Worm (Caenorhabditis elegans) whole organism, L4 larva: ENCODE data around the gene Y47D3A.21.
A peak's percentile ranks its signal among the peaks of the same experiment; 100 is the strongest.

Experiments
- D1046.2 ChIP-seq: fragments of 200-800 bp; sonication (Bioruptor generic); IDR thresholded peaks from 2 replicates; pipeline ENCODE4 v1.3.6; 2022; ENCODE audit warnings: missing genetic modification characterization, missing compliant biosample characterization
- F10B5.3 ChIP-seq: sonication (generic microtip); optimal IDR thresholded peaks from 2 replicates; lab custom pipeline; 2016; ENCODE audit warnings: mild to moderate bottlenecking, missing genetic modification characterization, missing compliant biosample characterization
- F37D6.2 ChIP-seq: sonication (generic microtip); optimal IDR thresholded peaks from 2 replicates; lab custom pipeline; 2016; ENCODE audit warnings: mild to moderate bottlenecking, missing genetic modification characterization, missing compliant biosample characterization
- T20F7.1 ChIP-seq: fragments of 200-800 bp; sonication (Bioruptor generic); optimal IDR thresholded peaks from 2 replicates; lab custom pipeline; 2018; ENCODE audit warnings: mild to moderate bottlenecking, missing genetic modification characterization, missing compliant biosample characterization
- Y105C5A.15 ChIP-seq: fragments of 200-800 bp; sonication (Bioruptor generic); IDR thresholded peaks from 2 replicates; pipeline ENCODE4 v1.3.6; 2022; ENCODE audit warnings: missing genetic modification characterization, missing compliant biosample characterization
- aha-1 ChIP-seq: fragments of 150-350 bp; peaks from one replicate; lab custom pipeline; 2014; ENCODE audit warnings: missing biosample characterization, missing genetic modification characterization
- aly-2 ChIP-seq: sonication (generic microtip); optimal IDR thresholded peaks from 2 replicates; lab custom pipeline; 2018; ENCODE audit warnings: missing biosample characterization, missing genetic modification characterization
- cey-2 ChIP-seq: sonication (generic microtip); optimal IDR thresholded peaks from 3 replicates; lab custom pipeline; 2017; ENCODE audit warnings: missing genetic modification characterization, mild to moderate bottlenecking, missing compliant biosample characterization, antibody characterized with exemption, borderline replicate concordance; ENCODE audit not compliant: insufficient read depth
- ctbp-1 ChIP-seq: fragments of 200-800 bp; sonication (Bioruptor generic); IDR thresholded peaks from 2 replicates; pipeline ENCODE4 v1.3.6; 2022; ENCODE audit warnings: missing genetic modification reagents, missing genetic modification characterization, missing compliant biosample characterization
- daf-12 ChIP-seq: fragments of 150-350 bp; optimal IDR thresholded peaks from 2 replicates; lab custom pipeline; 2014; ENCODE audit warnings: missing biosample characterization, missing genetic modification reagents, missing genetic modification characterization
- daf-8 ChIP-seq: fragments of 200-800 bp; sonication (Bioruptor generic); IDR thresholded peaks from 2 replicates; pipeline ENCODE4 v1.3.6; 2022; ENCODE audit warnings: missing genetic modification characterization, missing compliant biosample characterization
- dmd-6 ChIP-seq: fragments of 200-800 bp; sonication (Bioruptor generic); IDR thresholded peaks from 2 replicates; pipeline ENCODE4 v1.3.6; 2022; ENCODE audit warnings: missing genetic modification reagents, missing genetic modification characterization, missing compliant biosample characterization
- dve-1 ChIP-seq: sonication (generic microtip); optimal IDR thresholded peaks from 2 replicates; lab custom pipeline; 2017; ENCODE audit warnings: antibody characterized with exemption, mild to moderate bottlenecking, missing genetic modification characterization, missing compliant biosample characterization; ENCODE audit not compliant: insufficient read depth
- egl-43 ChIP-seq: fragments of 200-800 bp; sonication (Bioruptor generic); IDR thresholded peaks from 2 replicates; pipeline ENCODE4 v1.3.6; 2022; ENCODE audit warnings: missing genetic modification reagents, missing genetic modification characterization, missing compliant biosample characterization
- fkh-10 ChIP-seq: fragments of 150-350 bp; optimal IDR thresholded peaks from 2 replicates; lab custom pipeline; 2014; ENCODE audit warnings: missing biosample characterization, missing genetic modification reagents, missing genetic modification characterization
- hlh-11 ChIP-seq: fragments of 200-800 bp; sonication (Bioruptor generic); optimal IDR thresholded peaks from 2 replicates; lab custom pipeline; 2018; ENCODE audit warnings: mild to moderate bottlenecking, missing genetic modification characterization, missing compliant biosample characterization
- hlh-30 ChIP-seq: sonication (generic microtip); optimal IDR thresholded peaks from 2 replicates; lab custom pipeline; 2017; ENCODE audit warnings: antibody characterized with exemption, mild to moderate bottlenecking, missing genetic modification characterization, missing compliant biosample characterization; ENCODE audit not compliant: insufficient read depth
- hmg-1.1 ChIP-seq: fragments of 200-800 bp; sonication (Bioruptor generic); IDR thresholded peaks from 2 replicates; pipeline ENCODE4 v1.3.6; 2022; ENCODE audit warnings: missing genetic modification reagents, missing genetic modification characterization, missing compliant biosample characterization
- lin-13 ChIP-seq: fragments of 150-350 bp; optimal IDR thresholded peaks from 2 replicates; lab custom pipeline; 2014; ENCODE audit warnings: missing biosample characterization, missing genetic modification reagents, missing genetic modification characterization
- madf-5 ChIP-seq, 2 experiments: fragments of 200-800 bp; sonication (Bioruptor generic); IDR thresholded peaks; 2 replicates each; pipeline ENCODE4 v1.3.6; 2022; ENCODE audit warnings: missing compliant biosample characterization in 2 of 2, missing genetic modification characterization in 2 of 2
- mdt-29 ChIP-seq: fragments of 200-800 bp; sonication (Bioruptor generic); IDR thresholded peaks from 2 replicates; pipeline ENCODE4 v1.3.6; 2022; ENCODE audit warnings: missing genetic modification reagents, missing genetic modification characterization, missing compliant biosample characterization
- mep-1 ChIP-seq: fragments of 150-350 bp; sonication (generic microtip); optimal IDR thresholded peaks from 3 replicates; lab custom pipeline; 2014; ENCODE audit warnings: missing biosample characterization, missing genetic modification characterization
- mes-2 ChIP-seq: sonication (generic microtip); optimal IDR thresholded peaks from 2 replicates; lab custom pipeline; 2016; ENCODE audit warnings: missing genotype, mild to moderate bottlenecking, missing genetic modification characterization, missing compliant biosample characterization; ENCODE audit not compliant: poor library complexity, severe bottlenecking
- nhr-102 ChIP-seq: sonication (generic microtip); optimal IDR thresholded peaks from 2 replicates; lab custom pipeline; 2016; ENCODE audit warnings: mild to moderate bottlenecking, missing genetic modification characterization, moderate library complexity, missing compliant biosample characterization
- nhr-28 ChIP-seq: fragments of 150-350 bp; optimal IDR thresholded peaks from 2 replicates; lab custom pipeline; 2014; ENCODE audit warnings: missing biosample characterization, missing genetic modification characterization
- nhr-41 ChIP-seq: fragments of 200-800 bp; sonication (Bioruptor generic); IDR thresholded peaks from 2 replicates; pipeline ENCODE4 v1.3.6; 2022; ENCODE audit warnings: missing genetic modification reagents, missing genetic modification characterization, missing compliant biosample characterization
- nhr-48 ChIP-seq: sonication (generic microtip); optimal IDR thresholded peaks from 2 replicates; lab custom pipeline; 2016; ENCODE audit warnings: mild to moderate bottlenecking, missing genetic modification characterization, missing compliant biosample characterization
- nhr-6 ChIP-seq: fragments of 150-350 bp; optimal IDR thresholded peaks from 2 replicates; lab custom pipeline; 2014; ENCODE audit warnings: missing biosample characterization, missing genetic modification characterization
- nhr-77 ChIP-seq: fragments of 150-350 bp; optimal IDR thresholded peaks from 2 replicates; lab custom pipeline; 2014; ENCODE audit warnings: missing biosample characterization, missing genetic modification characterization
- saeg-2 ChIP-seq: fragments of 200-800 bp; sonication (Bioruptor generic); IDR thresholded peaks from 2 replicates; pipeline ENCODE4 v1.3.6; 2022; ENCODE audit warnings: missing genetic modification reagents, missing genetic modification characterization, missing compliant biosample characterization
- tra-1 ChIP-seq: fragments of 200-800 bp; sonication (Bioruptor generic); IDR thresholded peaks from 2 replicates; pipeline ENCODE4 v1.3.6; 2022; ENCODE audit warnings: missing genetic modification reagents, missing genetic modification characterization, missing compliant biosample characterization
- unc-62 ChIP-seq, 3 experiments: fragments of 150-350 bp in 1 of 3; sonication (generic microtip); optimal IDR thresholded peaks in 2 of 3; peaks in 1 of 3; 1 replicate in 1 of 3; 2 replicates in 2 of 3; lab custom pipeline; 2014 to 2017; ENCODE audit warnings: missing biosample characterization in 3 of 3, missing genetic modification characterization in 3 of 3, missing genetic modification reagents in 3 of 3, missing genotype in 1 of 3
- zfp-2 ChIP-seq: sonication (generic microtip); optimal IDR thresholded peaks from 2 replicates; lab custom pipeline; 2016; ENCODE audit warnings: mild to moderate bottlenecking, missing genetic modification characterization, missing compliant biosample characterization
- zip-11 ChIP-seq: fragments of 200-800 bp; sonication (Bioruptor generic); IDR thresholded peaks from 2 replicates; pipeline ENCODE4 v1.3.6; 2022; ENCODE audit warnings: missing genetic modification characterization, missing compliant biosample characterization
- zip-2 ChIP-seq: fragments of 150-350 bp; optimal IDR thresholded peaks from 2 replicates; lab custom pipeline; 2014; ENCODE audit warnings: missing biosample characterization, missing genetic modification characterization

The Y47D3A.21 gene

ce11 chrIII:11267372-11267771 lies 11.3 kb downstream of the Y47D3A.21 start (continued):
- TF ChIP-seq nhr-77 (tag; lab: Kevin White, UChicago) (no peak), aly-2 (tag; lab: Kevin White, UChicago) (no peak), ctbp-1 (GFP tag; lab: Robert Waterston, UW) (no peak), mdt-29 (no peak), egl-43 (no peak), zfp-2 (no peak), daf-12 (tag; lab: Kevin White, UChicago) (no peak)

DNA sequence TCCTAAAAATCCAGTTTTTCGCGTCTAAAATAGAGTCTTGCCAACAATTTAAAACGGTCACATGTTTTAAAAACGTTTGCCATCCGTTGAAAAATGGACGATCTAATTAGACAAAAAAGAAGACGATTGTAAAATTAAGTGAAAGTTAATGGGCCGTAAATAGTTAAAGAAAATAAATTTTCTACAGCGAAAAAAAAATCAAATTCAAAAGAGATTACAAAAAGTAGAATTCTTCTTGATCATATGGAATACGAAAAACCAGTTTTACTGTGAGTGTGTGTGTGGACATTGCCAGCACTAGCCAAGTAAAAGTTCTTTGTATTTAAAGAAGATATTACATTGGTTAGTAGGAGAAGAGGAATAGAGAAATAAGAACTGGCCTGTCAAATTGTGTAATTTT lies 16.6 kb downstream of the Y47D3A.21 start:
- peak; percentile 21 for TF ChIP-seq nhr-48 (tag; lab: Kevin White, UChicago)
- TF ChIP-seq hlh-11 (tag; lab: Kevin White, UChicago), result peak; percentile 23
- no peak for TF ChIP-seq nhr-77 (tag; lab: Kevin White, UChicago)
- TF ChIP-seq cey-2 (tag; lab: Kevin White, UChicago), result no peak
- TF ChIP-seq T20F7.1 (GFP tag; lab: Kevin White, UChicago), result peak; percentile 25
- TF ChIP-seq aha-1, result no peak
- TF ChIP-seq D1046.2 (GFP tag; lab: Robert Waterston, UW), result no peak
- TF ChIP-seq F10B5.3 (tag; lab: Kevin White, UChicago), result no peak
- no peak for TF ChIP-seq madf-5 (GFP tag; IDR thresholded peaks at IDR 0.05; lab: Robert Waterston, UW)
- peak in 1 of 2 experiments; percentile 46 for TF ChIP-seq unc-62 (GFP tag; optimal IDR thresholded peaks at IDR 0.05 in 1 of 2; lab: Kevin White, UChicago)
- TF ChIP-seq unc-62 (tag; optimal IDR thresholded peaks at IDR 0.05; lab: Kevin White, UChicago), result no peak
- TF ChIP-seq dve-1, result peak; percentile 19
- TF ChIP-seq zip-11 (GFP tag; lab: Robert Waterston, UW), result no peak
- TF ChIP-seq saeg-2 (GFP tag; lab: Robert Waterston, UW), result no peak
- TF ChIP-seq nhr-41 (GFP tag; lab: Robert Waterston, UW), result no peak
- TF ChIP-seq nhr-6 (tag; lab: Kevin White, UChicago), result no peak
- TF ChIP-seq F37D6.2 (tag; lab: Kevin White, UChicago), result no peak
- no peak for TF ChIP-seq mdt-29
- TF ChIP-seq hmg-1.1 (GFP tag; lab: Robert Waterston, UW), result no peak
- no peak for TF ChIP-seq nhr-102 (tag; lab: Kevin White, UChicago)
- TF ChIP-seq mep-1 (tag; lab: Kevin White, UChicago), result peak; percentile 7
- TF ChIP-seq hlh-30 (tag; lab: Kevin White, UChicago), result peak; percentile 22
- no peak for TF ChIP-seq Y105C5A.15 (GFP tag; lab: Robert Waterston, UW)
- no peak for TF ChIP-seq lin-13 (GFP tag; lab: Kevin White, UChicago)
- TF ChIP-seq tra-1, result no peak

- TF ChIP-seq fkh-10 (GFP tag; lab: Kevin White, UChicago) (no peak), nhr-28 (peak; percentile 12), dmd-6 (GFP tag; lab: Robert Waterston, UW) (0 out of 2 replicates have a peak, but pooled peaks have one; percentile 11), daf-8 (no peak), unc-62 (GFP tag; optimal IDR thresholded peaks at IDR 0.05 in 1 of 2; lab: Kevin White, UChicago) (peak in 1 of 2 experiments; percentile 21), unc-62 (tag; optimal IDR thresholded peaks at IDR 0.05; lab: Kevin White, UChicago) (no peak), mep-1 (tag; lab: Kevin White, UChicago) (peak; percentile 27), hlh-30 (tag; lab: Kevin White, UChicago) (peak; percentile 58), mes-2 (tag; lab: Kevin White, UChicago) (no peak), aha-1 (peak; percentile 17), zip-2 (no peak), T20F7.1 (GFP tag; lab: Kevin White, UChicago) (peak; percentile 8), dve-1 (peak; percentile 22)
Observed at ce11 chrIII:11255072-11255471, 23.6 kb downstream of the Y47D3A.21 start.
